Worm (Caenorhabditis elegans): ENCODE data around the gene sod-4.

- no peak for TF ChIP-seq hrde-1 (tag; optimal IDR thresholded peaks at IDR 0.05; ENCODE audit: borderline replicate concordance)
- TF ChIP-seq ztf-28 (GFP tag; IDR thresholded peaks at IDR 0.05), result no peak
- TF ChIP-seq unc-62 (GFP tag; optimal IDR thresholded peaks at IDR 0.05), result no peak
- TF ChIP-seq fkh-3 (tag; optimal IDR thresholded peaks at IDR 0.05), result no peak
- no peak for TF ChIP-seq nfya-2 (GFP tag; IDR thresholded peaks at IDR 0.05)
- TF ChIP-seq ceh-91 (GFP tag; IDR thresholded peaks at IDR 0.05), result no peak
- TF ChIP-seq snpc-1.3 (tag; optimal IDR thresholded peaks at IDR 0.05; ENCODE audit: insufficient read depth), result no peak
Measured at ce11 chrIII:9513569-9513968, 13.4 kb upstream of the sod-4 start, which contains the start of gene F55H2.8.

Measured in whole organism, young adult.